Fruit fly (Drosophila melanogaster) Kc167 (cell line): ENCODE measurements around the gene CG14369.

Source experiments
- Myc ChIP-seq: fragments of >200 bp; optimal IDR thresholded peaks from 2 replicates; lab custom pipeline; 2017; ENCODE audit warnings: missing external identifiers
- Sin3A ChIP-seq: fragments of >200 bp; optimal IDR thresholded peaks from 2 replicates; lab custom pipeline; 2018; ENCODE audit warnings: missing external identifiers
- insv ChIP-seq: fragments of >200 bp; optimal IDR thresholded peaks from 3 replicates; lab custom pipeline; 2018; ENCODE audit warnings: missing external identifiers

DNA sequence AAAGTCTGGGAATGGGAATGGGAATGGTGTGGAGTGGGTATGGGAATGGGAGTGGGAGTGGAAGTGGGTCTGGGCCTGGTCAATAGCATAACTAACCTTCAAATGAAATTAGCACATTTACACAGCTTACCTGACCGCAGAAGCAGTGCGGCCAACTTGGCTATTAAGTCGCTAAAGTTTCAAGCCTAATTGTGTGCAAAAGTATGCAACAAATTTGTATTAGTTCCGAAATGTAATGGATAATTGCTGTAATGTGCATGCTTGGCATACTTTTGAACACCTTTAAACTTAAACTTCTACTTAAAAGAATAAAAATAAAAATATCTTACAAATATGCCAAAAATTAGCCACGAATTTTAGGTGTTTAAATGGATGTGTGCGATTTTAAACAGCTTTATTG, 22.6 kb upstream of the CG14369 start:
- TF ChIP-seq insv (no peak), Sin3A (lab: Kevin White, UChicago) (no peak), Myc (no peak)
